Worm (Caenorhabditis elegans): Measurements from ENCODE around the gene cyk-7.

cyk-7 gene

DNA sequence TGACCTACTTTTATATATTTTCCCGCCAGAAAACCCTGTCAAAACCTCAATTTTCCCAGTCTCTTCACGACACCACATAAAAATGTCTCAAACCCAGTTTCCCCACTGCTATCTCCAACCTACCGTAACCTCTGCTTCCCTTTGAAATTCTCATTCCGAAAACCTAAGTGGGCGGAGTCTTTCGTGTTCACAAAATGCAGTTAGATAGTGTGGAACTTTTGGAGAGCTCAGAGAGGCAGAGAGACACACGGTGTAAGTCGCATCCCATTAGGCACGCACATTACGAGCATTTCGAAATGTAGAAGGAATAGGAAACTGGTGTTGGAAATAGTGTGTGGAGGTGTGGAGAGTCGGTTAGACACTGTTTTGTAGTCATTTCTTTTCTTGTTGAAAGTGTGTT, 24.7 kb upstream of the cyk-7 start:
- TF ChIP-seq elt-4 (tag; optimal IDR thresholded peaks at IDR 0.05) (no peak), ceh-2 (tag; optimal IDR thresholded peaks at IDR 0.05) (no peak), eyg-1 (tag; optimal IDR thresholded peaks at IDR 0.05) (no peak), ttx-3 (tag; optimal IDR thresholded peaks at IDR 0.05) (no peak), ceh-6 (GFP tag; optimal IDR thresholded peaks at IDR 0.05) (no peak), ref-2 (tag; optimal IDR thresholded peaks at IDR 0.05) (no peak), fkh-6 (tag; optimal IDR thresholded peaks at IDR 0.05) (no peak)

- TF ChIP-seq sdc-2 (tag; optimal IDR thresholded peaks at IDR 0.05), result no peak
- no peak for TF ChIP-seq unc-42 (tag; optimal IDR thresholded peaks at IDR 0.05)
- TF ChIP-seq ahr-1 (tag; optimal IDR thresholded peaks at IDR 0.05), result no peak
- TF ChIP-seq dmd-4 (tag; optimal IDR thresholded peaks at IDR 0.05; ENCODE audit: borderline replicate concordance), result no peak
- TF ChIP-seq ama-1 (optimal IDR thresholded peaks at IDR 0.05), result no peak
- no peak for TF ChIP-seq ceh-2 (tag; optimal IDR thresholded peaks at IDR 0.05)
- no peak for TF ChIP-seq unc-3 (GFP tag; conservative IDR thresholded peaks at IDR 0.05)
- no peak for TF ChIP-seq unc-3 (tag; optimal IDR thresholded peaks at IDR 0.05)
- TF ChIP-seq npax-4 (tag; optimal IDR thresholded peaks at IDR 0.05), result no peak
- TF ChIP-seq syd-9 (tag; optimal IDR thresholded peaks at IDR 0.05), result no peak
- TF ChIP-seq ets-4 (tag; optimal IDR thresholded peaks at IDR 0.05), result no peak
- no peak for TF ChIP-seq nhr-232 (tag; optimal IDR thresholded peaks at IDR 0.05)
- no peak for TF ChIP-seq Y22D7AL.16 (tag; optimal IDR thresholded peaks at IDR 0.05)
- no peak for TF ChIP-seq ttx-3 (tag; optimal IDR thresholded peaks at IDR 0.05)
- TF ChIP-seq ceh-22 (tag; optimal IDR thresholded peaks at IDR 0.05), result no peak
Measured at ce11 chrIII:7818965-7819364, 23.8 kb upstream of the cyk-7 start.

- TF ChIP-seq elt-4 (tag; optimal IDR thresholded peaks at IDR 0.05) (no peak), rnt-1 (tag; optimal IDR thresholded peaks at IDR 0.05) (no peak)
Measured at ce11 chrIII:7816463-7816862, 21.3 kb upstream of the cyk-7 start.

ce11 chrIII:7815571-7816348, 20.6 kb upstream of the cyk-7 start:
- TF ChIP-seq nhr-232 (tag; optimal IDR thresholded peaks at IDR 0.05) (no peak), nhr-11 (tag; optimal IDR thresholded peaks at IDR 0.05) (no peak), eyg-1 (tag; optimal IDR thresholded peaks at IDR 0.05) (no peak), dmd-4 (tag; optimal IDR thresholded peaks at IDR 0.05; ENCODE audit: borderline replicate concordance) (no peak), nfya-1 (tag; optimal IDR thresholded peaks at IDR 0.05) (no peak), che-1 (tag; optimal IDR thresholded peaks at IDR 0.05) (no peak), pat-9 (tag; optimal IDR thresholded peaks at IDR 0.05) (no peak), ref-2 (tag; optimal IDR thresholded peaks at IDR 0.05) (no peak), mec-3 (tag; optimal IDR thresholded peaks at IDR 0.05; ENCODE audit: borderline replicate concordance) (no peak), ttx-3 (tag; optimal IDR thresholded peaks at IDR 0.05) (no peak), pha-2 (tag; optimal IDR thresholded peaks at IDR 0.05) (no peak), ceh-18 (tag; optimal IDR thresholded peaks at IDR 0.05) (no peak), elt-4 (tag; optimal IDR thresholded peaks at IDR 0.05) (no peak), unc-42 (tag; optimal IDR thresholded peaks at IDR 0.05) (no peak)

ce11 chrIII:7815056-7815366, 19.8 kb upstream of the cyk-7 start:
- TF ChIP-seq pag-3 (tag; optimal IDR thresholded peaks at IDR 0.05; ENCODE audit: borderline replicate concordance) (no peak), fax-1 (tag; optimal IDR thresholded peaks at IDR 0.05) (no peak), fkh-6 (tag; optimal IDR thresholded peaks at IDR 0.05) (no peak), ttx-3 (tag; optimal IDR thresholded peaks at IDR 0.05) (no peak), C38D4.7 (GFP tag; optimal IDR thresholded peaks at IDR 0.05) (no peak), elt-4 (tag; optimal IDR thresholded peaks at IDR 0.05) (no peak), K02D7.2 (tag; optimal IDR thresholded peaks at IDR 0.05) (no peak), unc-3 (GFP tag; conservative IDR thresholded peaks at IDR 0.05) (no peak), unc-3 (tag; optimal IDR thresholded peaks at IDR 0.05) (no peak), sox-4 (tag; optimal IDR thresholded peaks at IDR 0.05) (no peak), ztf-16 (tag; optimal IDR thresholded peaks at IDR 0.05) (no peak), dve-1 (tag; optimal IDR thresholded peaks at IDR 0.05) (no peak), sox-2 (GFP tag; IDR thresholded peaks at IDR 0.05) (no peak)

All from whole organism, late embryonic.